Fruit fly (Drosophila melanogaster) whole organism, embryonic: ENCODE results near the gene bb8.

ENCODE experiments used
- Bteb2 ChIP-seq: fragments of 200-800 bp; sonication (Bioruptor generic); optimal IDR thresholded peaks from 2 replicates; lab custom pipeline; 2016; ENCODE audit warnings: missing biosample characterization, missing genetic modification characterization
- CG10431 ChIP-seq: fragments of 200-800 bp; sonication (Bioruptor generic); optimal IDR thresholded peaks from 3 replicates; lab custom pipeline; 2018; ENCODE audit warnings: missing biosample characterization, mild to moderate bottlenecking, missing genetic modification characterization
- CG12219 ChIP-seq: fragments of 200-800 bp; sonication (Bioruptor generic); optimal IDR thresholded peaks from 3 replicates; lab custom pipeline; 2018; ENCODE audit warnings: missing biosample characterization, mild to moderate bottlenecking, missing genetic modification characterization
- CG15479 ChIP-seq: fragments of 200-800 bp; sonication (Bioruptor generic); optimal IDR thresholded peaks from 3 replicates; lab custom pipeline; 2019; ENCODE audit warnings: missing biosample characterization, mild to moderate bottlenecking, missing genetic modification characterization, moderate library complexity
- CG1603 ChIP-seq: fragments of 200-800 bp; sonication (Bioruptor generic); optimal IDR thresholded peaks from 2 replicates; lab custom pipeline; 2019; ENCODE audit warnings: missing biosample characterization, mild to moderate bottlenecking, missing genetic modification characterization, moderate library complexity
- CG17359 ChIP-seq: fragments of 200-800 bp; sonication (Bioruptor generic); optimal IDR thresholded peaks from 3 replicates; lab custom pipeline; 2018; ENCODE audit warnings: missing biosample characterization, mild to moderate bottlenecking, missing genetic modification characterization, moderate library complexity
- CG17361 ChIP-seq: fragments of 200-800 bp; sonication (Bioruptor generic); IDR thresholded peaks from 3 replicates; pipeline ENCODE4 v1.3.6; 2022; ENCODE audit warnings: missing biosample characterization, missing genetic modification characterization
- CG18619 ChIP-seq: fragments of 200-800 bp; sonication (Bioruptor generic); optimal IDR thresholded peaks from 3 replicates; lab custom pipeline; 2017; ENCODE audit warnings: missing biosample characterization, mild to moderate bottlenecking, missing genetic modification characterization
- CG30403 ChIP-seq: fragments of 200-800 bp; sonication (Bioruptor generic); optimal IDR thresholded peaks from 3 replicates; lab custom pipeline; 2016; ENCODE audit warnings: missing biosample characterization, missing genetic modification characterization
- CG31441 ChIP-seq: fragments of 200-800 bp; sonication (Bioruptor generic); IDR thresholded peaks from 2 replicates; pipeline ENCODE4 v1.3.6; 2022; ENCODE audit warnings: missing biosample characterization, missing genetic modification characterization
- CG32772 ChIP-seq: fragments of 200-800 bp; sonication (Bioruptor generic); IDR thresholded peaks from 2 replicates; pipeline ENCODE4 v1.3.6; 2022; ENCODE audit warnings: missing biosample characterization, missing genetic modification characterization
- CG3281 ChIP-seq: fragments of 200-800 bp; sonication (Bioruptor generic); optimal IDR thresholded peaks from 3 replicates; lab custom pipeline; 2017; ENCODE audit warnings: missing biosample characterization, mild to moderate bottlenecking, missing genetic modification characterization
- CG3726 ChIP-seq: fragments of 200-800 bp; sonication (Bioruptor generic); IDR thresholded peaks from 3 replicates; pipeline ENCODE4, ENCODE4 v1.3.6; 2022; ENCODE audit warnings: missing biosample characterization, missing genetic modification characterization
- CG6654 ChIP-seq: fragments of 200-800 bp; sonication (Bioruptor generic); optimal IDR thresholded peaks from 2 replicates; lab custom pipeline; 2017; ENCODE audit warnings: missing biosample characterization, mild to moderate bottlenecking, missing genetic modification characterization
- CG6689 ChIP-seq: fragments of 200-800 bp; sonication (Bioruptor generic); IDR thresholded peaks from 2 replicates; pipeline ENCODE4 v1.3.6; 2022; ENCODE audit warnings: missing biosample characterization, missing genetic modification characterization
- CG7271 ChIP-seq: fragments of 200-800 bp; sonication (Bioruptor generic); optimal IDR thresholded peaks from 2 replicates; lab custom pipeline; 2018; ENCODE audit warnings: missing biosample characterization, mild to moderate bottlenecking, missing genetic modification characterization, moderate library complexity
- CG7839 ChIP-seq: fragments of 200-800 bp; sonication (Bioruptor generic); optimal IDR thresholded peaks from 3 replicates; lab custom pipeline; 2018; ENCODE audit warnings: missing biosample characterization, mild to moderate bottlenecking, missing genetic modification characterization, moderate library complexity
- CG8290 ChIP-seq, 3 experiments: fragments of 200-800 bp; sonication (Bioruptor generic); optimal IDR thresholded peaks; 2 replicates each; lab custom pipeline; 2016 to 2019; ENCODE audit warnings: missing biosample characterization in 3 of 3, missing genetic modification characterization in 3 of 3, mild to moderate bottlenecking in 2 of 3, moderate library complexity in 1 of 3
- CG8388 ChIP-seq: fragments of 200-800 bp; sonication (Bioruptor generic); optimal IDR thresholded peaks from 2 replicates; lab custom pipeline; 2019; ENCODE audit warnings: missing biosample characterization, mild to moderate bottlenecking, missing genetic modification characterization, moderate library complexity
- CG9932 ChIP-seq: fragments of 200-800 bp; sonication (Bioruptor generic); IDR thresholded peaks from 2 replicates; pipeline ENCODE4 v1.3.6; 2022; ENCODE audit warnings: missing biosample characterization, missing genetic modification characterization
- HLH54F ChIP-seq: fragments of 200-800 bp; sonication (Bioruptor generic); optimal IDR thresholded peaks from 3 replicates; lab custom pipeline; 2016; ENCODE audit warnings: missing biosample characterization, missing genetic modification characterization
- HLHmδ ChIP-seq: fragments of 200-800 bp; sonication (Bioruptor generic); optimal IDR thresholded peaks from 2 replicates; lab custom pipeline; 2018; ENCODE audit warnings: missing biosample characterization, mild to moderate bottlenecking, missing genetic modification characterization, moderate library complexity
- Hr78 ChIP-seq, 2 experiments: fragments of 200-800 bp in 1 of 2; fragments of >200 bp in 1 of 2; sonication (Bioruptor generic) in 1 of 2; optimal IDR thresholded peaks; 2 replicates each; lab custom pipeline; 2017 to 2019; ENCODE audit warnings: missing biosample characterization in 2 of 2, missing genetic modification characterization in 2 of 2, mild to moderate bottlenecking in 1 of 2, moderate library complexity in 1 of 2
- Kr ChIP-seq: fragments of 200-800 bp; sonication (Bioruptor generic); optimal IDR thresholded peaks from 2 replicates; lab custom pipeline; 2017; ENCODE audit warnings: missing biosample characterization, mild to moderate bottlenecking, missing genetic modification characterization
- Lhr ChIP-seq: fragments of 200-800 bp; sonication (Bioruptor generic); optimal IDR thresholded peaks from 3 replicates; lab custom pipeline; 2017; ENCODE audit warnings: mild to moderate bottlenecking, missing biosample characterization, missing genetic modification reagents, missing genetic modification characterization
- Lpt ChIP-seq: fragments of >200 bp; optimal IDR thresholded peaks from 2 replicates; lab custom pipeline; 2018; ENCODE audit warnings: missing biosample characterization, missing genetic modification characterization
- Mad ChIP-seq: fragments of 200-800 bp; sonication (Bioruptor generic); optimal IDR thresholded peaks from 2 replicates; lab custom pipeline; 2016; ENCODE audit warnings: missing biosample characterization, missing genetic modification characterization
- Sox102F ChIP-seq: fragments of 200-800 bp; sonication (Bioruptor generic); optimal IDR thresholded peaks from 2 replicates; lab custom pipeline; 2018; ENCODE audit warnings: missing biosample characterization, mild to moderate bottlenecking, missing genetic modification characterization, moderate library complexity
- TFAM ChIP-seq: fragments of 200-800 bp; sonication (Bioruptor generic); optimal IDR thresholded peaks from 2 replicates; lab custom pipeline; 2017; ENCODE audit warnings: missing biosample characterization, missing genetic modification characterization, inconsistent platforms
- aop ChIP-seq: fragments of 200-800 bp; sonication (Bioruptor generic); IDR thresholded peaks from 2 replicates; pipeline ENCODE4 v1.3.6; 2022; ENCODE audit warnings: missing biosample characterization, missing genetic modification characterization
- btn ChIP-seq: fragments of 200-800 bp; sonication (Bioruptor generic); optimal IDR thresholded peaks from 2 replicates; lab custom pipeline; 2016; ENCODE audit warnings: missing biosample characterization, missing genetic modification characterization
- crol ChIP-seq: fragments of 200-800 bp; sonication (Bioruptor generic); IDR thresholded peaks from 2 replicates; pipeline ENCODE4 v1.3.6; 2022; ENCODE audit warnings: missing biosample characterization, missing genetic modification characterization
- dpn ChIP-seq, 2 experiments: fragments of 200-800 bp; sonication (Bioruptor generic); optimal IDR thresholded peaks; 3 replicates each; lab custom pipeline; 2016; ENCODE audit warnings: missing biosample characterization in 2 of 2, missing genetic modification characterization in 2 of 2
- exex ChIP-seq: fragments of 200-800 bp; sonication (Bioruptor generic); optimal IDR thresholded peaks from 4 replicates; lab custom pipeline; 2018; ENCODE audit warnings: missing biosample characterization, mild to moderate bottlenecking, missing genetic modification characterization, moderate library complexity
- gcm ChIP-seq: fragments of 200-800 bp; sonication (Bioruptor generic); optimal IDR thresholded peaks from 2 replicates; lab custom pipeline; 2019; ENCODE audit warnings: missing biosample characterization, mild to moderate bottlenecking, missing genetic modification characterization, moderate library complexity
- gcm2 ChIP-seq: fragments of 200-800 bp; sonication (Bioruptor generic); optimal IDR thresholded peaks from 2 replicates; lab custom pipeline; 2016; ENCODE audit warnings: missing biosample characterization, missing genetic modification characterization
- ind ChIP-seq: fragments of 200-800 bp; sonication (Bioruptor generic); optimal IDR thresholded peaks from 3 replicates; lab custom pipeline; 2016; ENCODE audit warnings: missing biosample characterization, missing genetic modification characterization
- kni ChIP-seq: fragments of 200-800 bp; sonication (Bioruptor generic); optimal IDR thresholded peaks from 3 replicates; lab custom pipeline; 2017; ENCODE audit warnings: mild to moderate bottlenecking, missing biosample characterization, missing genetic modification reagents, missing genetic modification characterization
- lmd ChIP-seq: fragments of 200-800 bp; sonication (Bioruptor generic); IDR thresholded peaks from 2 replicates; pipeline ENCODE4 v1.3.6; 2022; ENCODE audit warnings: missing biosample characterization, missing genetic modification characterization
- p53 ChIP-seq: fragments of 200-800 bp; sonication (Bioruptor generic); optimal IDR thresholded peaks from 2 replicates; lab custom pipeline; 2016; ENCODE audit warnings: missing biosample characterization, missing genetic modification characterization
- psq ChIP-seq: fragments of 200-800 bp; sonication (Bioruptor generic); optimal IDR thresholded peaks from 2 replicates; lab custom pipeline; 2017; ENCODE audit warnings: missing biosample characterization, missing genetic modification characterization
- pzg ChIP-seq: fragments of 200-800 bp; sonication (Bioruptor generic); optimal IDR thresholded peaks from 3 replicates; lab custom pipeline; 2018; ENCODE audit warnings: missing biosample characterization, mild to moderate bottlenecking, missing genetic modification characterization, moderate library complexity
- repo ChIP-seq: fragments of 200-800 bp; sonication (Bioruptor generic); optimal IDR thresholded peaks from 2 replicates; lab custom pipeline; 2016; ENCODE audit warnings: missing biosample characterization, missing genetic modification characterization
- sc ChIP-seq, 3 experiments: fragments of >200 bp in 2 of 3; fragments of 200-800 bp in 1 of 3; sonication (Bioruptor generic) in 1 of 3; optimal IDR thresholded peaks; 2 replicates in 2 of 3; 3 replicates in 1 of 3; lab custom pipeline; 2017; ENCODE audit warnings: mild to moderate bottlenecking in 1 of 3, missing biosample characterization in 1 of 3, missing genetic modification characterization in 1 of 3, missing genetic modification reagents in 1 of 3
- schlank ChIP-seq: fragments of 200-800 bp; sonication (Bioruptor generic); optimal IDR thresholded peaks from 2 replicates; lab custom pipeline; 2018; ENCODE audit warnings: missing biosample characterization, mild to moderate bottlenecking, missing genetic modification characterization
- shn ChIP-seq: fragments of 200-800 bp; sonication (Bioruptor generic); optimal IDR thresholded peaks from 3 replicates; lab custom pipeline; 2016; ENCODE audit warnings: missing biosample characterization, missing genetic modification characterization
- sqz ChIP-seq: fragments of 200-800 bp; sonication (Bioruptor generic); optimal IDR thresholded peaks from 3 replicates; lab custom pipeline; 2018; ENCODE audit warnings: missing biosample characterization, mild to moderate bottlenecking, missing genetic modification characterization
- yki ChIP-seq: fragments of >200 bp; optimal IDR thresholded peaks from 3 replicates; lab custom pipeline; 2018
- zf30C ChIP-seq: fragments of 200-800 bp; sonication (Bioruptor generic); optimal IDR thresholded peaks from 3 replicates; lab custom pipeline; 2018; ENCODE audit warnings: missing biosample characterization, mild to moderate bottlenecking, missing genetic modification characterization

Gene bb8

dm6 chr3R:23248853-23249573, 41.0 kb downstream of the bb8 start, which contains the start of gene CG4467 (continued):
- TF ChIP-seq yki (lab: Kevin White, UChicago) (peak; percentile 62), CG6654 (GFP tag; lab: Kevin White, UChicago) (no peak), TFAM (GFP tag; lab: Kevin White, UChicago) (no peak), CG8290 (GFP tag; optimal IDR thresholded peaks at IDR 0.05; lab: Kevin White, UChicago) (no peak), CG8290 (tag; optimal IDR thresholded peaks at IDR 0.05; lab: Kevin White, UChicago) (peak in 1 of 2 experiments; percentile 36), exex (no peak), p53 (GFP tag; lab: Kevin White, UChicago) (no peak), CG7839 (tag; lab: Kevin White, UChicago) (no peak), CG15479 (GFP tag; lab: Kevin White, UChicago) (no peak), Lhr (no peak), schlank (tag; lab: Kevin White, UChicago) (no peak), CG9932 (GFP tag; lab: Robert Waterston, UW) (0 out of 2 replicates have a peak, but pooled peaks have one; percentile 16), btn (GFP tag; lab: Kevin White, UChicago) (no peak), CG3726 (GFP tag; lab: Robert Waterston, UW) (no peak), CG31441 (GFP tag; lab: Robert Waterston, UW) (no peak), CG6689 (GFP tag; lab: Robert Waterston, UW) (no peak), CG7271 (tag; lab: Kevin White, UChicago) (no peak), CG17361 (GFP tag; lab: Robert Waterston, UW) (no peak), shn (GFP tag; lab: Kevin White, UChicago) (no peak), Sox102F (GFP tag; lab: Kevin White, UChicago) (no peak), gcm (GFP tag; lab: Kevin White, UChicago) (no peak), dpn (GFP tag; optimal IDR thresholded peaks at IDR 0.05; lab: Kevin White, UChicago) (no peak), psq (GFP tag; lab: Kevin White, UChicago) (no peak), CG18619 (GFP tag; lab: Kevin White, UChicago) (no peak), zf30C (GFP tag; lab: Kevin White, UChicago) (no peak), kni (GFP tag; lab: Kevin White, UChicago) (peak; percentile 37), CG1603 (tag; lab: Kevin White, UChicago) (no peak), gcm2 (GFP tag; lab: Kevin White, UChicago) (no peak), Bteb2 (GFP tag; lab: Kevin White, UChicago) (no peak), Hr78 (GFP tag; optimal IDR thresholded peaks at IDR 0.05; lab: Kevin White, UChicago) (no peak), pzg (no peak), CG12219 (GFP tag; lab: Kevin White, UChicago) (no peak), sc (optimal IDR thresholded peaks at IDR 0.05; lab: Kevin White, UChicago) (no peak), sc (GFP tag; optimal IDR thresholded peaks at IDR 0.05; lab: Kevin White, UChicago) (no peak), repo (no peak), CG3281 (GFP tag; lab: Kevin White, UChicago) (no peak), HLH54F (GFP tag; lab: Kevin White, UChicago) (no peak), crol (GFP tag; lab: Robert Waterston, UW) (peak; percentile 61; the same call in 1 of the 2 replicates), aop (GFP tag; lab: Robert Waterston, UW) (no peak), ind (GFP tag; lab: Kevin White, UChicago) (no peak), CG10431 (GFP tag; lab: Kevin White, UChicago) (no peak), CG17359 (tag; lab: Kevin White, UChicago) (no peak), HLHmδ (no peak), Kr (no peak), Lpt (GFP tag; lab: Kevin White, UChicago) (no peak), CG8388 (GFP tag; lab: Kevin White, UChicago) (no peak), lmd (GFP tag; lab: Robert Waterston, UW) (no peak), CG30403 (GFP tag; lab: Kevin White, UChicago) (no peak), Mad (no peak), CG32772 (GFP tag; lab: Robert Waterston, UW) (no peak), sqz (GFP tag; lab: Kevin White, UChicago) (no peak)
